Fruit fly (Drosophila melanogaster) whole organism, embryonic: Measurements from ENCODE around the gene CG7183.

Experiments
- Abd-B ChIP-seq: fragments of 200-800 bp; sonication (Bioruptor generic); optimal IDR thresholded peaks from 2 replicates; lab custom pipeline; 2018; ENCODE audit warnings: missing biosample characterization, mild to moderate bottlenecking, missing genetic modification characterization, moderate library complexity
- Atf-2 ChIP-seq: fragments of 200-800 bp; sonication (Bioruptor generic); optimal IDR thresholded peaks from 2 replicates; lab custom pipeline; 2016; ENCODE audit warnings: missing biosample characterization, missing genetic modification characterization
- CG1024 ChIP-seq: fragments of 200-800 bp; sonication (Bioruptor generic); IDR thresholded peaks from 2 replicates; pipeline ENCODE4 v1.3.6; 2022; ENCODE audit warnings: missing biosample characterization, missing genetic modification characterization
- CG11247 ChIP-seq: fragments of 200-800 bp; sonication (Bioruptor generic); IDR thresholded peaks from 2 replicates; pipeline ENCODE4 v1.3.6; 2022; ENCODE audit warnings: missing biosample characterization, missing genetic modification characterization
- CG12769 ChIP-seq: fragments of 200-800 bp; sonication (Bioruptor generic); optimal IDR thresholded peaks from 2 replicates; lab custom pipeline; 2019; ENCODE audit warnings: missing biosample characterization, mild to moderate bottlenecking, missing genetic modification characterization, moderate library complexity
- CG13296 ChIP-seq: fragments of 200-800 bp; sonication (Bioruptor generic); optimal IDR thresholded peaks from 3 replicates; lab custom pipeline; 2018; ENCODE audit warnings: missing biosample characterization, mild to moderate bottlenecking, missing genetic modification characterization
- CG15011 ChIP-seq: fragments of 200-800 bp; sonication (Bioruptor generic); optimal IDR thresholded peaks from 3 replicates; lab custom pipeline; 2018; ENCODE audit warnings: missing biosample characterization, mild to moderate bottlenecking, missing genetic modification characterization
- CG15269 ChIP-seq: fragments of 200-800 bp; sonication (Bioruptor generic); optimal IDR thresholded peaks from 2 replicates; lab custom pipeline; 2018; ENCODE audit warnings: missing biosample characterization, mild to moderate bottlenecking, missing genetic modification characterization, moderate library complexity
- CG15514 ChIP-seq: fragments of 200-800 bp; sonication (Bioruptor generic); optimal IDR thresholded peaks from 3 replicates; lab custom pipeline; 2017; ENCODE audit warnings: missing biosample characterization, missing genetic modification characterization, mild to moderate bottlenecking, moderate library complexity, missing genetic modification reagents
- CG16779 ChIP-seq: fragments of 200-800 bp; sonication (Bioruptor generic); IDR thresholded peaks from 2 replicates; pipeline ENCODE4 v1.3.6; 2022; ENCODE audit warnings: missing biosample characterization, missing genetic modification characterization
- CG16815 ChIP-seq: fragments of 200-800 bp; sonication (Bioruptor generic); optimal IDR thresholded peaks from 3 replicates; lab custom pipeline; 2017; ENCODE audit warnings: missing biosample characterization, mild to moderate bottlenecking, missing genetic modification characterization
- CG17829 ChIP-seq: fragments of 200-800 bp; optimal IDR thresholded peaks from 2 replicates; lab custom pipeline; 2019; ENCODE audit warnings: missing biosample characterization, mild to moderate bottlenecking, missing genetic modification characterization, moderate library complexity
- CG18599 ChIP-seq: fragments of 200-800 bp; sonication (Bioruptor generic); optimal IDR thresholded peaks from 3 replicates; lab custom pipeline; 2017; ENCODE audit warnings: missing biosample characterization, missing genetic modification characterization, mild to moderate bottlenecking, moderate library complexity, missing genetic modification reagents
- CG31441 ChIP-seq: fragments of 200-800 bp; sonication (Bioruptor generic); IDR thresholded peaks from 2 replicates; pipeline ENCODE4 v1.3.6; 2022; ENCODE audit warnings: missing biosample characterization, missing genetic modification characterization
- CG3407 ChIP-seq: fragments of 200-800 bp; sonication (Bioruptor generic); optimal IDR thresholded peaks from 2 replicates; lab custom pipeline; 2018; ENCODE audit warnings: missing biosample characterization, mild to moderate bottlenecking, missing genetic modification characterization
- CG34376 ChIP-seq: fragments of 200-800 bp; sonication (Bioruptor generic); optimal IDR thresholded peaks from 2 replicates; lab custom pipeline; 2018; ENCODE audit warnings: missing biosample characterization, mild to moderate bottlenecking, missing genetic modification characterization
- CG42726 ChIP-seq: fragments of 200-800 bp; sonication (Bioruptor generic); IDR thresholded peaks from 2 replicates; pipeline ENCODE4 v1.3.6; 2022; ENCODE audit warnings: missing biosample characterization, missing genetic modification characterization; ENCODE audit not compliant: partially characterized antibody
- CG4854 ChIP-seq: fragments of 200-800 bp; sonication (Bioruptor generic); optimal IDR thresholded peaks from 2 replicates; lab custom pipeline; 2016; ENCODE audit warnings: missing biosample characterization, missing genetic modification characterization, inconsistent platforms
- CG7786 ChIP-seq: fragments of 200-800 bp; sonication (Bioruptor generic); optimal IDR thresholded peaks from 2 replicates; lab custom pipeline; 2016; ENCODE audit warnings: missing biosample characterization, missing genetic modification characterization
- CG7987 ChIP-seq: fragments of 200-800 bp; sonication (Bioruptor generic); optimal IDR thresholded peaks from 2 replicates; lab custom pipeline; 2018; ENCODE audit warnings: missing biosample characterization, mild to moderate bottlenecking, missing genetic modification characterization, moderate library complexity
- CG8944 ChIP-seq: fragments of 200-800 bp; sonication (Bioruptor generic); optimal IDR thresholded peaks from 3 replicates; lab custom pipeline; 2016; ENCODE audit warnings: missing biosample characterization, missing genetic modification characterization
- CG9215 ChIP-seq: fragments of 200-800 bp; sonication (Bioruptor generic); IDR thresholded peaks from 2 replicates; pipeline ENCODE4 v1.3.6; 2022; ENCODE audit warnings: missing biosample characterization, missing genetic modification characterization
- CTCF ChIP-seq: fragments of 200-800 bp; sonication (Bioruptor generic); optimal IDR thresholded peaks from 2 replicates; lab custom pipeline; 2017; ENCODE audit warnings: missing biosample characterization, mild to moderate bottlenecking, missing genetic modification characterization, moderate library complexity
- CoRest ChIP-seq: fragments of 200-800 bp; sonication (Bioruptor generic); optimal IDR thresholded peaks from 3 replicates; lab custom pipeline; 2018; ENCODE audit warnings: missing biosample characterization, mild to moderate bottlenecking, missing genetic modification characterization, moderate library complexity
- D19A ChIP-seq: fragments of 200-800 bp; optimal IDR thresholded peaks from 3 replicates; lab custom pipeline; 2019; ENCODE audit warnings: missing biosample characterization, mild to moderate bottlenecking, missing genetic modification characterization, moderate library complexity
- Drgx ChIP-seq: fragments of 200-800 bp; sonication (Bioruptor generic); IDR thresholded peaks from 2 replicates; pipeline ENCODE4 v1.3.6; 2022; ENCODE audit warnings: missing biosample characterization, missing genetic modification characterization
- Kr ChIP-seq: fragments of 200-800 bp; sonication (Bioruptor generic); optimal IDR thresholded peaks from 2 replicates; lab custom pipeline; 2017; ENCODE audit warnings: missing biosample characterization, mild to moderate bottlenecking, missing genetic modification characterization
- Meics ChIP-seq: fragments of 200-800 bp; sonication (Bioruptor generic); optimal IDR thresholded peaks from 2 replicates; lab custom pipeline; 2017; ENCODE audit warnings: missing biosample characterization, mild to moderate bottlenecking, missing genetic modification characterization
- Mrtf ChIP-seq: fragments of 200-800 bp; sonication (Bioruptor generic); IDR thresholded peaks from 3 replicates; pipeline ENCODE4 v1.3.6; 2022; ENCODE audit warnings: missing biosample characterization, missing genetic modification characterization
- Nf-YC ChIP-seq: fragments of 200-800 bp; optimal IDR thresholded peaks from 3 replicates; lab custom pipeline; 2019; ENCODE audit warnings: missing biosample characterization, mild to moderate bottlenecking, missing genetic modification characterization, moderate library complexity
- NfI ChIP-seq: fragments of 200-800 bp; sonication (Bioruptor generic); optimal IDR thresholded peaks from 3 replicates; lab custom pipeline; 2018; ENCODE audit warnings: missing biosample characterization, mild to moderate bottlenecking, missing genetic modification characterization, moderate library complexity
- Six4 ChIP-seq: fragments of 200-800 bp; sonication (Bioruptor generic); optimal IDR thresholded peaks from 2 replicates; lab custom pipeline; 2016; ENCODE audit warnings: missing biosample characterization, missing genetic modification characterization
- YL-1 ChIP-seq: fragments of 200-800 bp; sonication (Bioruptor generic); optimal IDR thresholded peaks from 3 replicates; lab custom pipeline; 2017; ENCODE audit warnings: missing biosample characterization, mild to moderate bottlenecking, missing genetic modification characterization
- amos ChIP-seq: fragments of 200-800 bp; sonication (Bioruptor generic); IDR thresholded peaks from 2 replicates; pipeline ENCODE4 v1.3.6; 2022; ENCODE audit warnings: missing biosample characterization, missing genetic modification characterization; ENCODE audit not compliant: partially characterized antibody
- bigmax ChIP-seq: fragments of 200-800 bp; sonication (Bioruptor generic); optimal IDR thresholded peaks from 2 replicates; lab custom pipeline; 2018; ENCODE audit warnings: missing biosample characterization, mild to moderate bottlenecking, missing genetic modification characterization
- cad ChIP-seq: fragments of >200 bp; optimal IDR thresholded peaks from 2 replicates; lab custom pipeline; 2017; ENCODE audit warnings: missing biosample characterization, missing genetic modification characterization
- da ChIP-seq: fragments of 200-800 bp; sonication (Bioruptor generic); optimal IDR thresholded peaks from 2 replicates; lab custom pipeline; 2016; ENCODE audit warnings: missing biosample characterization, missing genetic modification characterization
- dmrt99B ChIP-seq: fragments of 200-800 bp; sonication (Bioruptor generic); optimal IDR thresholded peaks from 2 replicates; lab custom pipeline; 2018; ENCODE audit warnings: missing biosample characterization, mild to moderate bottlenecking, missing genetic modification characterization, moderate library complexity
- en ChIP-seq: fragments of 200-800 bp; sonication (Bioruptor generic); optimal IDR thresholded peaks from 2 replicates; lab custom pipeline; 2016; ENCODE audit warnings: missing biosample characterization, missing genetic modification characterization
- gce ChIP-seq: fragments of 200-800 bp; sonication (Bioruptor generic); IDR thresholded peaks from 3 replicates; pipeline ENCODE4 v1.3.6; 2022; ENCODE audit warnings: missing biosample characterization, missing genetic modification characterization
- hb ChIP-seq: fragments of 200-800 bp; sonication (Bioruptor generic); IDR thresholded peaks from 3 replicates; pipeline ENCODE4 v1.3.6; 2022; ENCODE audit warnings: missing biosample characterization, missing genetic modification characterization; ENCODE audit not compliant: partially characterized antibody
- jing ChIP-seq: fragments of 200-800 bp; sonication (Bioruptor generic); optimal IDR thresholded peaks from 2 replicates; lab custom pipeline; 2018; ENCODE audit warnings: missing biosample characterization, mild to moderate bottlenecking, missing genetic modification characterization
- mld ChIP-seq: fragments of 200-800 bp; sonication (Bioruptor generic); IDR thresholded peaks from 3 replicates; pipeline ENCODE4 v1.3.6; 2022; ENCODE audit warnings: missing biosample characterization, missing genetic modification characterization; ENCODE audit not compliant: partially characterized antibody
- pita ChIP-seq: fragments of 200-800 bp; sonication (Bioruptor generic); optimal IDR thresholded peaks from 2 replicates; lab custom pipeline; 2017; ENCODE audit warnings: missing biosample characterization, mild to moderate bottlenecking, missing genetic modification characterization
- prd ChIP-seq, 3 experiments: fragments of >200 bp in 2 of 3; fragments of 200-800 bp in 1 of 3; sonication (Bioruptor generic) in 1 of 3; optimal IDR thresholded peaks in 2 of 3; IDR thresholded peaks in 1 of 3; 2 replicates in 2 of 3; 3 replicates in 1 of 3; pipeline versions ENCODE4 v1.3.6 to Lab custom; 2017 to 2022; ENCODE audit warnings: missing biosample characterization in 1 of 3, missing genetic modification characterization in 1 of 3
- pzg ChIP-seq: fragments of 200-800 bp; sonication (Bioruptor generic); optimal IDR thresholded peaks from 3 replicates; lab custom pipeline; 2018; ENCODE audit warnings: missing biosample characterization, mild to moderate bottlenecking, missing genetic modification characterization, moderate library complexity
- sd ChIP-seq: fragments of 200-800 bp; sonication (Bioruptor generic); optimal IDR thresholded peaks from 3 replicates; lab custom pipeline; 2018; ENCODE audit warnings: missing biosample characterization, mild to moderate bottlenecking, missing genetic modification characterization, moderate library complexity
- sima ChIP-seq: fragments of 200-800 bp; sonication (Bioruptor generic); optimal IDR thresholded peaks from 2 replicates; lab custom pipeline; 2016; ENCODE audit warnings: missing biosample characterization, missing genetic modification characterization
- tll ChIP-seq, 2 experiments: fragments of 200-800 bp in 1 of 2; fragments of >200 bp in 1 of 2; sonication (Bioruptor generic) in 1 of 2; optimal IDR thresholded peaks; 2 replicates each; lab custom pipeline; 2017 to 2019; ENCODE audit warnings: missing biosample characterization in 2 of 2, missing genetic modification characterization in 2 of 2, mild to moderate bottlenecking in 1 of 2, moderate library complexity in 1 of 2
- zfh1 ChIP-seq: fragments of 200-800 bp; sonication (Bioruptor generic); IDR thresholded peaks from 3 replicates; pipeline ENCODE4 v1.3.6; 2022; ENCODE audit warnings: missing biosample characterization, missing genetic modification characterization

The CG7183 gene

dm6 chr3R:18198518-18199118, 21.9 kb downstream of the CG7183 start (continued):
- TF ChIP-seq prd (optimal IDR thresholded peaks at IDR 0.05; lab: Kevin White, UChicago), result no peak
- no peak for TF ChIP-seq prd (GFP tag; IDR thresholded peaks at IDR 0.05; lab: Robert Waterston, UW)
- no peak for TF ChIP-seq CG7786
- TF ChIP-seq pzg, result no peak
- no peak for TF ChIP-seq CG8944
- TF ChIP-seq CG1024, result no peak
- peak; percentile 26 for TF ChIP-seq CG17829 (tag; lab: Kevin White, UChicago)
- TF ChIP-seq CG42726, result no peak
- TF ChIP-seq CG18599 (GFP tag; lab: Kevin White, UChicago), result peak; percentile 61
- peak; percentile 80 for TF ChIP-seq CG13296 (GFP tag; lab: Kevin White, UChicago)
- peak; percentile 81 for TF ChIP-seq sd (tag; lab: Kevin White, UChicago)
- no peak for TF ChIP-seq gce (GFP tag; lab: Robert Waterston, UW)
- no peak for TF ChIP-seq Mrtf (GFP tag; lab: Robert Waterston, UW)
- peak; percentile 76 for TF ChIP-seq CG7987 (GFP tag; lab: Kevin White, UChicago)
- TF ChIP-seq hb (GFP tag; lab: Robert Waterston, UW), result no peak
- TF ChIP-seq CG15011 (GFP tag; lab: Kevin White, UChicago), result no peak
- TF ChIP-seq sima (GFP tag; lab: Kevin White, UChicago), result peak; percentile 16
- TF ChIP-seq pita (GFP tag; lab: Kevin White, UChicago), result no peak
- TF ChIP-seq CoRest, result peak; percentile 7
- TF ChIP-seq Drgx (GFP tag; lab: Robert Waterston, UW), result no peak
- TF ChIP-seq en, result no peak
- TF ChIP-seq D19A, result peak; percentile 20
- no peak for TF ChIP-seq CG9215 (GFP tag; lab: Robert Waterston, UW)
- peak; percentile 12 for TF ChIP-seq YL-1 (GFP tag; lab: Kevin White, UChicago)
- TF ChIP-seq CG16815, result no peak
- TF ChIP-seq NfI (GFP tag; lab: Kevin White, UChicago), result peak; percentile 28
- TF ChIP-seq da (GFP tag; lab: Kevin White, UChicago), result peak; percentile 49
- TF ChIP-seq CG31441 (GFP tag; lab: Robert Waterston, UW), result no peak
- TF ChIP-seq CG11247, result no peak
- no peak for TF ChIP-seq bigmax (GFP tag; lab: Kevin White, UChicago)
- no peak for TF ChIP-seq Abd-B (GFP tag; lab: Kevin White, UChicago)
- no peak for TF ChIP-seq cad (GFP tag; lab: Kevin White, UChicago)
- TF ChIP-seq CTCF (GFP tag; lab: Kevin White, UChicago), result no peak
- no peak for TF ChIP-seq Six4 (GFP tag; lab: Kevin White, UChicago)
- TF ChIP-seq Kr, result peak; percentile 17
- TF ChIP-seq CG12769 (tag; lab: Kevin White, UChicago), result peak; percentile 34
- TF ChIP-seq tll (GFP tag; optimal IDR thresholded peaks at IDR 0.05; lab: Kevin White, UChicago), result peak in 1 of 2 experiments; percentile 70
- TF ChIP-seq CG3407, result peak; percentile 55
- TF ChIP-seq CG15269 (tag; lab: Kevin White, UChicago), result peak; percentile 25
- TF ChIP-seq Nf-YC (tag; lab: Kevin White, UChicago), result no peak
- TF ChIP-seq jing (GFP tag; lab: Kevin White, UChicago), result no peak
- TF ChIP-seq mld, result no peak
- TF ChIP-seq dmrt99B, result peak; percentile 30
- TF ChIP-seq CG34376 (GFP tag; lab: Kevin White, UChicago), result peak; percentile 30
- peak; percentile 46 for TF ChIP-seq CG4854 (GFP tag; lab: Kevin White, UChicago)
- peak; percentile 33 for TF ChIP-seq Meics (GFP tag; lab: Kevin White, UChicago)
- no peak for TF ChIP-seq amos
- TF ChIP-seq zfh1 (GFP tag; lab: Robert Waterston, UW), result no peak
- no peak for TF ChIP-seq CG16779 (GFP tag; lab: Robert Waterston, UW)
- TF ChIP-seq Atf-2, result peak; percentile 22
- TF ChIP-seq CG15514 (GFP tag; lab: Kevin White, UChicago), result peak; percentile 25
